Fruit fly (Drosophila melanogaster) whole organism, adult: ENCODE data around the gene PGRP-SA.

Source experiments
- CG11617 ChIP-seq: fragments of 200-800 bp; sonication (Bioruptor generic); optimal IDR thresholded peaks from 2 replicates; lab custom pipeline; 2017; ENCODE audit warnings: mild to moderate bottlenecking, missing biosample characterization, missing genetic modification reagents, missing genetic modification characterization
- CG12768 ChIP-seq: fragments of 200-800 bp; sonication (Bioruptor generic); optimal IDR thresholded peaks from 2 replicates; lab custom pipeline; 2017; ENCODE audit warnings: missing biosample characterization, missing genetic modification characterization, mild to moderate bottlenecking, moderate library complexity, missing genetic modification reagents
- CG14711 ChIP-seq: fragments of 200-800 bp; sonication (Bioruptor generic); optimal IDR thresholded peaks from 2 replicates; lab custom pipeline; 2018; ENCODE audit warnings: missing biosample characterization, mild to moderate bottlenecking, missing genetic modification characterization, moderate library complexity
- CG1620 ChIP-seq: fragments of 200-800 bp; sonication (Bioruptor generic); optimal IDR thresholded peaks from 2 replicates; lab custom pipeline; 2016; ENCODE audit warnings: missing biosample characterization, missing genetic modification characterization
- CG33017 ChIP-seq: fragments of 200-800 bp; sonication (Bioruptor generic); optimal IDR thresholded peaks from 2 replicates; lab custom pipeline; 2018; ENCODE audit warnings: missing biosample characterization, mild to moderate bottlenecking, missing genetic modification characterization, moderate library complexity
- CG5204 ChIP-seq: fragments of 200-800 bp; sonication (Bioruptor generic); optimal IDR thresholded peaks from 2 replicates; lab custom pipeline; 2016; ENCODE audit warnings: missing biosample characterization, missing genetic modification characterization
- CG7045 ChIP-seq: fragments of 200-800 bp; sonication (Bioruptor generic); optimal IDR thresholded peaks from 2 replicates; lab custom pipeline; 2017; ENCODE audit warnings: missing biosample characterization, mild to moderate bottlenecking, missing genetic modification characterization
- CG7101 ChIP-seq: fragments of 200-800 bp; sonication (Bioruptor generic); optimal IDR thresholded peaks from 2 replicates; lab custom pipeline; 2018; ENCODE audit warnings: missing biosample characterization, mild to moderate bottlenecking, missing genetic modification characterization, moderate library complexity
- Clk ChIP-seq: fragments of 200-800 bp; sonication (Bioruptor generic); optimal IDR thresholded peaks from 2 replicates; lab custom pipeline; 2017; ENCODE audit warnings: missing biosample characterization, missing genetic modification characterization
- Crg-1 ChIP-seq: fragments of 200-800 bp; sonication (Bioruptor generic); optimal IDR thresholded peaks from 2 replicates; lab custom pipeline; 2016; ENCODE audit warnings: missing biosample characterization, missing genetic modification characterization
- Hr96 ChIP-seq: fragments of 200-800 bp; sonication (Bioruptor generic); optimal IDR thresholded peaks from 2 replicates; lab custom pipeline; 2016; ENCODE audit warnings: missing biosample characterization, missing genetic modification characterization
- Mnt ChIP-seq: fragments of 200-800 bp; sonication (Bioruptor generic); optimal IDR thresholded peaks from 2 replicates; lab custom pipeline; 2016; ENCODE audit warnings: missing biosample characterization, mild to moderate bottlenecking, missing genetic modification characterization
- bab1 ChIP-seq: fragments of 200-800 bp; sonication (Bioruptor generic); optimal IDR thresholded peaks from 3 replicates; lab custom pipeline; 2019; ENCODE audit warnings: missing biosample characterization, mild to moderate bottlenecking, missing genetic modification characterization, moderate library complexity
- cic ChIP-seq: fragments of 200-800 bp; sonication (Bioruptor generic); optimal IDR thresholded peaks from 2 replicates; lab custom pipeline; 2017; ENCODE audit warnings: missing biosample characterization, mild to moderate bottlenecking, missing genetic modification characterization, moderate library complexity
- cnc ChIP-seq, 2 experiments: fragments of >200 bp; optimal IDR thresholded peaks; 2 replicates each; lab custom pipeline; 2017
- kay ChIP-seq: fragments of 200-800 bp; sonication (Bioruptor generic); peaks from one replicate; lab custom pipeline; 2016; ENCODE audit warnings: missing biosample characterization, missing genetic modification characterization, borderline replicate concordance
- ovo ChIP-seq: fragments of 200-800 bp; sonication (Bioruptor generic); optimal IDR thresholded peaks from 2 replicates; lab custom pipeline; 2016; ENCODE audit warnings: missing biosample characterization, missing genetic modification characterization
- pad ChIP-seq: fragments of 200-800 bp; sonication (Bioruptor generic); optimal IDR thresholded peaks from 3 replicates; lab custom pipeline; 2017; ENCODE audit warnings: missing biosample characterization, missing genetic modification characterization, mild to moderate bottlenecking, moderate library complexity, missing genetic modification reagents
- tj ChIP-seq: fragments of 200-800 bp; sonication (Bioruptor generic); optimal IDR thresholded peaks from 3 replicates; lab custom pipeline; 2017; ENCODE audit warnings: missing biosample characterization, mild to moderate bottlenecking, missing genetic modification characterization, moderate library complexity
- toe ChIP-seq: fragments of 200-800 bp; sonication (Bioruptor generic); optimal IDR thresholded peaks from 2 replicates; lab custom pipeline; 2016; ENCODE audit warnings: missing biosample characterization, missing genetic modification characterization

PGRP-SA gene

DNA sequence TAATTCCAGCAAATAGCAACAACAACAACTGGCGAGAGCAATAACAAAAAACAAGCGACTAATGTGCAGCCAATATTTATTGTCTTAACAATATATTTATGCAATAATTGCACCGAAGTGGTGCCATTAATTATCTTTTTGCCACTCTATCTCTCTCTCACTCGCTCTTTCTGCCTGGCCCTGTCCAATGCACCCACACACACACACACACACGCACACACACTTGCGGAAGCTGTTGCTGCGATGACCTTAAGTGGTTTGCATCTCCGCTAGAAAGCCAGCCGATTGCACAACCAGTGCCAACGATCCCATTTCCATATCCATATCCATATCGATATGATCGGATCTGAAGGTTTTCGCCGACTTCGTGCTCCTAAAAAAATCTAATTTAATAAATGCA is 41.2 kb upstream of the PGRP-SA start:
- TF ChIP-seq CG1620 (GFP tag; lab: Kevin White, UChicago) (no peak), Crg-1 (no peak), toe (GFP tag; lab: Kevin White, UChicago) (no peak), kay (GFP tag; lab: Kevin White, UChicago) (no peak), cic (no peak), CG14711 (tag; lab: Kevin White, UChicago) (no peak), tj (GFP tag; lab: Kevin White, UChicago) (no peak), cnc (optimal IDR thresholded peaks at IDR 0.05; lab: Kevin White, UChicago) (no peak), CG33017 (tag; lab: Kevin White, UChicago) (no peak), Hr96 (no peak), Mnt (no peak), CG11617 (GFP tag; lab: Kevin White, UChicago) (no peak), CG7101 (tag; lab: Kevin White, UChicago) (no peak), pad (no peak), ovo (GFP tag; lab: Kevin White, UChicago) (no peak), CG5204 (GFP tag; lab: Kevin White, UChicago) (no peak), CG12768 (no peak), bab1 (GFP tag; lab: Kevin White, UChicago) (no peak), CG7045 (GFP tag; lab: Kevin White, UChicago) (no peak)

DNA sequence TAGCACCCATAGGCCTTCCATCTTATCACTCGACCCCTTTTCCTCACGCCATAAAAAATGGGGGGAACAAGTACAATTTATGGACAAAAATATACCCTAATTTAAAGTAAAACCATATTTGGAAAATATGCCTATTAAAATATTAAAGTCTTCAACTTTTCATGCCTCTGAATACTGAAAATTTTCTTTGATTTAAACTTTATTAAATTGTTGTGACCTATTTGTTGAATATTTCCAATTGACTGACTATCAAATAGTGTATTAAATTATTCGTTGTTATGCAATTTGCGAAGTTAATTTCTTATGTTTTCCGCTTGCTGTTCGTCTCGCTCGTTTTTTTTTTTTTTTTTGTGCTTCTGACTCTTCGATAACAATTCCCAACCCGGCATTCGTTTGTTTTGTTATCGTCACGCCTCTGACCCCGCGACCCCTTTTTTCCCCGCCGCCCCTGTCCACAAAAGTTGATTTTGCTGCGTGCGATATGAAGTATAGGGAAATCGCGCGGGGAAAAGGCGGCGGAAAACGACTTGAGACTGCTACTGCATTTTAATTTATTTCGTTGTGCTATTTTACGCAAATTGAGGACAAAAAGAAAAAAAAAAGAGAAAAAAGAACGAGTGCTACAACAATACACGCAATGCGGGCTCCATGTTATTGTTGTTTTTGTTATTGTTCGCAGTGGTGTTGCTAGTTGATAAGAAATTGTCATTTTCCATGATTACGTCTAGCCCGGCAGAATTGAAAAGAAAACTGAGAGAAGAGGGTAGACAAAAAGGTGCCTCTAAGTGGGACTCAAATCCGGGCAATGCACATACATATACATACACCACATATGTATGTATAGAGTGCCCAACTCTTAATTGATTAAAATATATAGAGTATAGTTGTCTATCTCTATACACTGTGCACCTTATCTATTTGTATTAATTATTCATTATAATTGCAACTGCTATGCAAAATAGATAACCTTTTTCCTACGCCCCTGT is 39.6 kb upstream of the PGRP-SA start:
- no peak for TF ChIP-seq Clk (GFP tag; lab: Kevin White, UChicago)
- peak; percentile 66 for TF ChIP-seq kay (GFP tag; lab: Kevin White, UChicago)
- TF ChIP-seq ovo (GFP tag; lab: Kevin White, UChicago) = no peak
- TF ChIP-seq bab1 (GFP tag; lab: Kevin White, UChicago) = peak; percentile 59
- peak; percentile 52 for TF ChIP-seq CG14711 (tag; lab: Kevin White, UChicago)
- no peak for TF ChIP-seq Hr96
- no peak for TF ChIP-seq CG7045 (GFP tag; lab: Kevin White, UChicago)
- TF ChIP-seq CG12768 = no peak
- no peak for TF ChIP-seq cic
- peak; percentile 10 for TF ChIP-seq CG11617 (GFP tag; lab: Kevin White, UChicago)
- TF ChIP-seq CG1620 (GFP tag; lab: Kevin White, UChicago) = no peak
- TF ChIP-seq cnc (optimal IDR thresholded peaks at IDR 0.05; lab: Kevin White, UChicago) = no peak
- TF ChIP-seq CG5204 (GFP tag; lab: Kevin White, UChicago) = peak; percentile 27
- no peak for TF ChIP-seq Mnt
- no peak for TF ChIP-seq Crg-1
- TF ChIP-seq CG33017 (tag; lab: Kevin White, UChicago) = peak; percentile 45
- TF ChIP-seq toe (GFP tag; lab: Kevin White, UChicago) = no peak
- no peak for TF ChIP-seq pad
- TF ChIP-seq CG7101 (tag; lab: Kevin White, UChicago) = peak; percentile 53
- TF ChIP-seq tj (GFP tag; lab: Kevin White, UChicago) = peak; percentile 26

DNA sequence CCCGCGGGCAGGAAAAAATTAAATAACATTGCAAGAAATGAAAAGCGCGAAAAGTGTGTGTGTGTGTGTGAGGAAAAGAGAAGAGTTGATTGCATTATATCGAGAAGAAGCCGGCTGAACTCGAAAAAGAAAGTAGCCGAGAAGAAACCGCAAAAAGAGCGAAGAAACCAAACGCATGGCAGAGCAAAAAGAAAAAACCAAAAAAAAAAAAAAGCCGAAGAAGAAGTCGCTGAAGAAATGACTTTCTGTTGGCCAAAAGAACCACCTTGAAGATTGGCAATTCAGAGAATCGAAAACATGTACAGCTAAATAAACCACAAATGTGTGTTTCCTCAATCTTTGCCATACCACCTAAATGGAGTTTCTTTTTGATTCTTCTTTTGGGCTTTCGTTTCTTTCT is 37.5 kb upstream of the PGRP-SA start:
- TF ChIP-seq CG11617 (GFP tag; lab: Kevin White, UChicago) = no peak
- TF ChIP-seq CG14711 (tag; lab: Kevin White, UChicago) = no peak
- no peak for TF ChIP-seq CG7101 (tag; lab: Kevin White, UChicago)
- no peak for TF ChIP-seq Crg-1
- TF ChIP-seq cic = no peak
- no peak for TF ChIP-seq cnc (optimal IDR thresholded peaks at IDR 0.05; lab: Kevin White, UChicago)
- no peak for TF ChIP-seq ovo (GFP tag; lab: Kevin White, UChicago)
- TF ChIP-seq CG33017 (tag; lab: Kevin White, UChicago) = no peak
- TF ChIP-seq CG7045 (GFP tag; lab: Kevin White, UChicago) = no peak
- TF ChIP-seq Mnt = no peak
- TF ChIP-seq pad = no peak

DNA sequence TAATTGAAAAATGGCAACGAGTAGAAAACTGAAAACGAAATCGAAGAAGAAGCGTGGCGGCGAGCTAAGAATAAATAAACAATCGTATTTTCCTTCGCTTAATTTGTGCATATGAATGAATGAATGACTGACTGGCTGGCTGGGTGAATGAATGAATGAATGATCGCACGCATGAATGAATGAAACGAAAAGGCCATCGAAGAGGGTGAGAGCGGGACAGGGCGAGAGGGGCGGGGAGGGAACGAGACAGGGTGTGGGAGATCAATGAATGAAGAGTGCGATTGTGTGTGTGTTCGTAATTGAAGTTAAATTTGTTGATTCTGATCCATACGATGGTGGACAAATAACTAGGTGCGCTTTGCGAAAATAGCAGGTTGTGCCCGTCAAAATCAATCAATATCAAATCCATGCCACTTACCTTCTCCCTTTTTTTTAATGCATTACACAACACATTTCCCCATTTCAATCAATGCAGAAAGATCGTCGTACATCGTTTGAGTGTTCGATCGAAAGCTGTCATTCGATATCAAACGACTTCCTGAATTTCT is 34.3 kb upstream of the PGRP-SA start:
- TF ChIP-seq CG7101 (tag; lab: Kevin White, UChicago) (no peak), pad (no peak), CG7045 (GFP tag; lab: Kevin White, UChicago) (no peak), CG14711 (tag; lab: Kevin White, UChicago) (no peak), Mnt (no peak), bab1 (GFP tag; lab: Kevin White, UChicago) (no peak), toe (GFP tag; lab: Kevin White, UChicago) (no peak), ovo (GFP tag; lab: Kevin White, UChicago) (no peak), Clk (GFP tag; lab: Kevin White, UChicago) (no peak), CG11617 (GFP tag; lab: Kevin White, UChicago) (no peak), CG12768 (no peak), Hr96 (no peak), cic (no peak)

DNA sequence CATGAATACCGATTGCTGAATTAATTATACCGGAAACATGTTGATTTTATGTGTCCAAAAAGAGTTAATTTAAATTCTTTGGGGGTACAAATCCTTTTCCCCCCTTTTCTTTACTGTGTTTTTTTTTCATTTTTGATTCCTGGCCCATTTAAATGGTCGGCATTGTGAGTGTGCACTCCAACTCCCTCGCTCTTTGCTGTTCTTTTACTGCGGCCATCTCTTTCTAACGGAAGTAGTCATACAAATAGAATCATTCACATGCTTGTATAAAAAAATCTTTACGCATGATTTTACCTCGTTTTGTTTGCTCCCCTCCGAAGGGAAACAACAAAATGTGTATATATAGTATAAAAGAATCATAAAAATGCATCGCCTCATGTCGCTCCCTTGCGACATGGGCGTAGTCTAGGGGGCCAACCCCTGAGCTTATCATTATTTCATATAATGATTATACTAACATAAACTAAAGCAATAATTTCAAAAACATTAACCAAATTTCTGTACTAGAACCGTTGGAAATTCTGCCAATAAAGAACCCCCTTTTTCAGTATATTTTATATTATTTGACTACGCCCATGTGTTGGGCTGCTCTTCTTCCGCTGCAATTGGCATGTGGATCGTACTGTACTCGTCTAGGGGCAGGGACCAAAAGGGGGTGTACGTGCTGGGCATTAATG is 33.3 kb upstream of the PGRP-SA start:
- TF ChIP-seq bab1 (GFP tag; lab: Kevin White, UChicago) = peak; percentile 1
- TF ChIP-seq CG5204 (GFP tag; lab: Kevin White, UChicago) = peak; percentile 32
- no peak for TF ChIP-seq CG7101 (tag; lab: Kevin White, UChicago)
- peak; percentile 66 for TF ChIP-seq kay (GFP tag; lab: Kevin White, UChicago)
- no peak for TF ChIP-seq toe (GFP tag; lab: Kevin White, UChicago)
- no peak for TF ChIP-seq CG12768
